Worm (Caenorhabditis elegans): ENCODE data around the gene nadk-1.

DNA sequence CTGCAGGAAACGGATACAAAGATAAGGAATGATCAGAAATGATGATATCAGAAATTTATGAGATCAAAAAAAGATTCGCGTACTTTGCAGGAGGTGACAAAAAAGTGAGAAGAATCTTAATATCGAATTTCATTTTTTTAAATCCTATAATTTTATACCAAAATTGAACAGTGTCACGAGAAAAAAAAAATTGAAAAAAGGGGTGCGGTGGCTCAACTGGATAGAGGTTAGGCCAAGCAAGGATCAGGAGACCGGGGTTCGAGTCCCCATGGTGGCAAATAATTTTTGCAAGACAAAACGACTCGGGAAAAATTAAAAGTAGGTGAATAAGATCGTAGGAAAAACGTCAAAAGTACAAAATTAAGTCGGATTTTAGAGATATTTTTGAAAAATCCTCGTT lies 13.5 kb downstream of the nadk-1 start:
- TF ChIP-seq him-1 (tag; optimal IDR thresholded peaks at IDR 0.05) = no peak
- TF ChIP-seq W03F9.2 (tag; optimal IDR thresholded peaks at IDR 0.05) = no peak

All from whole organism, L4/young adult.